Fruit fly (Drosophila melanogaster): ENCODE results near the gene CG6683.
A peak's percentile ranks its signal among the peaks of the same experiment; 100 is the strongest.

dm6 chr3L:8528546-8528945 lies 13.8 kb upstream of the CG6683 start:
- no peak for TF ChIP-seq CrebA (GFP tag; optimal IDR thresholded peaks at IDR 0.05; ENCODE audit: borderline replicate concordance)
- TF ChIP-seq Hr78 (GFP tag; optimal IDR thresholded peaks at IDR 0.05) = no peak
- peak; percentile 25 for TF ChIP-seq ey (GFP tag; optimal IDR thresholded peaks at IDR 0.05)
- TF ChIP-seq usp (GFP tag; optimal IDR thresholded peaks at IDR 0.05) = no peak
- no peak for TF ChIP-seq psq (GFP tag; optimal IDR thresholded peaks at IDR 0.05)
- TF ChIP-seq Dfd (GFP tag; optimal IDR thresholded peaks at IDR 0.05) = no peak
- TF ChIP-seq h (GFP tag; optimal IDR thresholded peaks at IDR 0.05) = peak; percentile 54
- TF ChIP-seq Hnf4 (GFP tag; optimal IDR thresholded peaks at IDR 0.05) = no peak
- no peak for TF ChIP-seq foxo (GFP tag; optimal IDR thresholded peaks at IDR 0.05)
- no peak for TF ChIP-seq rgr (GFP tag; optimal IDR thresholded peaks at IDR 0.05)
- TF ChIP-seq pan (optimal IDR thresholded peaks at IDR 0.05) = no peak
- no peak for TF ChIP-seq brk (GFP tag; optimal IDR thresholded peaks at IDR 0.05)

All from whole organism, wandering third instar larva.